Fruit fly (Drosophila melanogaster) S2 (cell line): ENCODE measurements around the gene CG3032.

ENCODE experiments used
- CG8478 ChIP-seq: fragments of >200 bp; optimal IDR thresholded peaks from 2 replicates; lab custom pipeline; 2018
- CTCF ChIP-seq, 2 experiments: fragments of >200 bp; optimal IDR thresholded peaks; 2 replicates each; lab custom pipeline; 2018

- TF ChIP-seq CG8478 = no peak
- TF ChIP-seq CTCF (optimal IDR thresholded peaks at IDR 0.05; lab: Kevin White, UChicago) = no peak
These were observed 20.3 kb downstream of the CG3032 start, which contains the start of gene Inx7 for dm6 chrX:6993350-6993749.
